Fruit fly (Drosophila melanogaster) whole organism, embryonic: ENCODE results near the gene Rbm13.

ENCODE experiments used
- B-H2 ChIP-seq: fragments of 200-800 bp; sonication (Bioruptor generic); optimal IDR thresholded peaks from 2 replicates; lab custom pipeline; 2018; ENCODE audit warnings: missing biosample characterization, mild to moderate bottlenecking, missing genetic modification characterization
- Bteb2 ChIP-seq: fragments of 200-800 bp; sonication (Bioruptor generic); optimal IDR thresholded peaks from 2 replicates; lab custom pipeline; 2016; ENCODE audit warnings: missing biosample characterization, missing genetic modification characterization
- CG10209 ChIP-seq: fragments of 200-800 bp; sonication (Bioruptor generic); optimal IDR thresholded peaks from 3 replicates; lab custom pipeline; 2017; ENCODE audit warnings: missing biosample characterization, mild to moderate bottlenecking, missing genetic modification characterization, missing genetic modification reagents
- CG1024 ChIP-seq: fragments of 200-800 bp; sonication (Bioruptor generic); IDR thresholded peaks from 2 replicates; pipeline ENCODE4 v1.3.6; 2022; ENCODE audit warnings: missing biosample characterization, missing genetic modification characterization
- CG10267 ChIP-seq: fragments of 200-800 bp; sonication (Bioruptor generic); optimal IDR thresholded peaks from 2 replicates; lab custom pipeline; 2018; ENCODE audit warnings: missing biosample characterization, mild to moderate bottlenecking, missing genetic modification characterization, moderate library complexity
- CG10654 ChIP-seq: fragments of 200-800 bp; sonication (Bioruptor generic); optimal IDR thresholded peaks from 2 replicates; lab custom pipeline; 2016; ENCODE audit warnings: missing biosample characterization, missing genetic modification characterization
- CG11085 ChIP-seq: fragments of 200-800 bp; sonication (Bioruptor generic); IDR thresholded peaks from 2 replicates; pipeline ENCODE4 v1.3.6; 2022; ENCODE audit warnings: missing biosample characterization, missing genetic modification characterization
- CG11456 ChIP-seq: fragments of 200-800 bp; sonication (Bioruptor generic); IDR thresholded peaks from 3 replicates; pipeline ENCODE4 v1.3.6; 2022; ENCODE audit warnings: missing biosample characterization, missing genetic modification characterization
- CG11560 ChIP-seq: fragments of 200-800 bp; sonication (Bioruptor generic); IDR thresholded peaks from 3 replicates; pipeline ENCODE4 v1.3.6; 2022; ENCODE audit warnings: missing biosample characterization, missing genetic modification characterization
- CG12659 ChIP-seq: fragments of 200-800 bp; sonication (Bioruptor generic); optimal IDR thresholded peaks from 3 replicates; lab custom pipeline; 2017; ENCODE audit warnings: mild to moderate bottlenecking, missing biosample characterization, missing genetic modification reagents, missing genetic modification characterization
- CG12769 ChIP-seq: fragments of 200-800 bp; sonication (Bioruptor generic); optimal IDR thresholded peaks from 2 replicates; lab custom pipeline; 2019; ENCODE audit warnings: missing biosample characterization, mild to moderate bottlenecking, missing genetic modification characterization, moderate library complexity
- CG13424 ChIP-seq: fragments of 200-800 bp; sonication (Bioruptor generic); optimal IDR thresholded peaks from 2 replicates; lab custom pipeline; 2019; ENCODE audit warnings: missing biosample characterization, mild to moderate bottlenecking, missing genetic modification characterization, moderate library complexity
- CG13775 ChIP-seq: fragments of 200-800 bp; sonication (Bioruptor generic); optimal IDR thresholded peaks from 3 replicates; lab custom pipeline; 2017; ENCODE audit warnings: missing biosample characterization, mild to moderate bottlenecking, missing genetic modification characterization
- CG15011 ChIP-seq: fragments of 200-800 bp; sonication (Bioruptor generic); optimal IDR thresholded peaks from 3 replicates; lab custom pipeline; 2018; ENCODE audit warnings: missing biosample characterization, mild to moderate bottlenecking, missing genetic modification characterization
- CG15514 ChIP-seq: fragments of 200-800 bp; sonication (Bioruptor generic); optimal IDR thresholded peaks from 3 replicates; lab custom pipeline; 2017; ENCODE audit warnings: missing biosample characterization, missing genetic modification characterization, mild to moderate bottlenecking, moderate library complexity, missing genetic modification reagents
- CG1602 ChIP-seq: fragments of 200-800 bp; sonication (Bioruptor generic); optimal IDR thresholded peaks from 3 replicates; lab custom pipeline; 2016; ENCODE audit warnings: missing biosample characterization, missing genetic modification characterization
- CG17186 ChIP-seq: fragments of 200-800 bp; sonication (Bioruptor generic); optimal IDR thresholded peaks from 3 replicates; lab custom pipeline; 2017; ENCODE audit warnings: missing biosample characterization, missing genetic modification reagents, missing genetic modification characterization
- CG30403 ChIP-seq: fragments of 200-800 bp; sonication (Bioruptor generic); optimal IDR thresholded peaks from 3 replicates; lab custom pipeline; 2016; ENCODE audit warnings: missing biosample characterization, missing genetic modification characterization
- CG3065 ChIP-seq: fragments of 200-800 bp; sonication (Bioruptor generic); optimal IDR thresholded peaks from 2 replicates; lab custom pipeline; 2016; ENCODE audit warnings: missing biosample characterization, missing genetic modification characterization
- CG32532 ChIP-seq: fragments of 200-800 bp; sonication (Bioruptor generic); IDR thresholded peaks from 2 replicates; pipeline ENCODE4 v1.3.6; 2022; ENCODE audit warnings: missing biosample characterization, missing genetic modification characterization
- CG3995 ChIP-seq: fragments of 200-800 bp; sonication (Bioruptor generic); optimal IDR thresholded peaks from 3 replicates; lab custom pipeline; 2016; ENCODE audit warnings: missing biosample characterization, missing genetic modification characterization
- CG4730 ChIP-seq: fragments of 200-800 bp; sonication (Bioruptor generic); IDR thresholded peaks from 2 replicates; pipeline ENCODE4 v1.3.6; 2022; ENCODE audit warnings: missing biosample characterization, missing genetic modification characterization
- CG4820 ChIP-seq: fragments of 200-800 bp; sonication (Bioruptor generic); optimal IDR thresholded peaks from 3 replicates; lab custom pipeline; 2016; ENCODE audit warnings: missing biosample characterization, missing genetic modification characterization
- CG4854 ChIP-seq: fragments of 200-800 bp; sonication (Bioruptor generic); optimal IDR thresholded peaks from 2 replicates; lab custom pipeline; 2016; ENCODE audit warnings: missing biosample characterization, missing genetic modification characterization, inconsistent platforms
- CG5180 ChIP-seq: fragments of 200-800 bp; sonication (Bioruptor generic); optimal IDR thresholded peaks from 3 replicates; lab custom pipeline; 2017; ENCODE audit warnings: missing biosample characterization, missing genetic modification characterization, mild to moderate bottlenecking, moderate library complexity, missing genetic modification reagents
- CG6689 ChIP-seq: fragments of 200-800 bp; sonication (Bioruptor generic); IDR thresholded peaks from 2 replicates; pipeline ENCODE4 v1.3.6; 2022; ENCODE audit warnings: missing biosample characterization, missing genetic modification characterization
- CG8281 ChIP-seq: fragments of 200-800 bp; sonication (Bioruptor generic); optimal IDR thresholded peaks from 2 replicates; lab custom pipeline; 2018; ENCODE audit warnings: missing biosample characterization, mild to moderate bottlenecking, missing genetic modification characterization, moderate library complexity
- CG8924 ChIP-seq: fragments of 200-800 bp; optimal IDR thresholded peaks from 3 replicates; lab custom pipeline; 2019; ENCODE audit warnings: missing biosample characterization, mild to moderate bottlenecking, missing genetic modification characterization, moderate library complexity
- CG9932 ChIP-seq: fragments of 200-800 bp; sonication (Bioruptor generic); IDR thresholded peaks from 2 replicates; pipeline ENCODE4 v1.3.6; 2022; ENCODE audit warnings: missing biosample characterization, missing genetic modification characterization
- CkIIα-i1 ChIP-seq: fragments of 200-800 bp; sonication (Bioruptor generic); IDR thresholded peaks from 2 replicates; pipeline ENCODE4 v1.3.6; 2022; ENCODE audit warnings: missing biosample characterization, missing genetic modification characterization
- Deaf1 ChIP-seq: fragments of 200-800 bp; optimal IDR thresholded peaks from 3 replicates; lab custom pipeline; 2019; ENCODE audit warnings: missing biosample characterization, mild to moderate bottlenecking, missing genetic modification characterization, moderate library complexity
- Dip2 ChIP-seq: fragments of 200-800 bp; sonication (Bioruptor generic); IDR thresholded peaks from 2 replicates; pipeline ENCODE4 v1.3.6; 2022; ENCODE audit warnings: missing biosample characterization, missing genetic modification characterization
- Doc3 ChIP-seq: fragments of 200-800 bp; sonication (Bioruptor generic); IDR thresholded peaks from 3 replicates; pipeline ENCODE4 v1.3.6; 2022; ENCODE audit warnings: missing biosample characterization, missing genetic modification characterization; ENCODE audit not compliant: partially characterized antibody
- Gug ChIP-seq: fragments of 200-800 bp; sonication (Bioruptor generic); IDR thresholded peaks from 4 replicates; pipeline ENCODE4 v1.3.6; 2022; ENCODE audit warnings: missing biosample characterization, missing genetic modification characterization
- Ptx1 ChIP-seq: fragments of 200-800 bp; sonication (Bioruptor generic); IDR thresholded peaks from 2 replicates; pipeline ENCODE4 v1.3.6; 2022; ENCODE audit warnings: missing biosample characterization, missing genetic modification characterization
- Sox102F ChIP-seq: fragments of 200-800 bp; sonication (Bioruptor generic); optimal IDR thresholded peaks from 2 replicates; lab custom pipeline; 2018; ENCODE audit warnings: missing biosample characterization, mild to moderate bottlenecking, missing genetic modification characterization, moderate library complexity
- Taf1 ChIP-seq: fragments of 200-800 bp; sonication (Bioruptor generic); IDR thresholded peaks from 2 replicates; pipeline ENCODE4 v1.3.6; 2022; ENCODE audit warnings: missing biosample characterization, missing genetic modification characterization
- crc ChIP-seq: fragments of 200-800 bp; sonication (Bioruptor generic); optimal IDR thresholded peaks from 2 replicates; lab custom pipeline; 2016; ENCODE audit warnings: missing biosample characterization, missing genetic modification characterization
- dan ChIP-seq: fragments of 200-800 bp; sonication (Bioruptor generic); IDR thresholded peaks from 2 replicates; pipeline ENCODE4 v1.3.6; 2022; ENCODE audit warnings: missing biosample characterization, missing genetic modification characterization
- dati ChIP-seq: fragments of 200-800 bp; sonication (Bioruptor generic); IDR thresholded peaks from 2 replicates; pipeline ENCODE4 v1.3.6; 2022; ENCODE audit warnings: missing biosample characterization, missing genetic modification characterization
- gem ChIP-seq: fragments of 200-800 bp; sonication (Bioruptor generic); optimal IDR thresholded peaks from 2 replicates; lab custom pipeline; 2019; ENCODE audit warnings: missing biosample characterization, mild to moderate bottlenecking, missing genetic modification characterization, moderate library complexity
- ind ChIP-seq: fragments of 200-800 bp; sonication (Bioruptor generic); optimal IDR thresholded peaks from 3 replicates; lab custom pipeline; 2016; ENCODE audit warnings: missing biosample characterization, missing genetic modification characterization
- inv ChIP-seq: fragments of 200-800 bp; sonication (Bioruptor generic); IDR thresholded peaks from 2 replicates; pipeline ENCODE4 v1.3.6; 2022; ENCODE audit warnings: missing biosample characterization, missing genetic modification characterization; ENCODE audit not compliant: partially characterized antibody
- luna ChIP-seq: fragments of 200-800 bp; sonication (Bioruptor generic); optimal IDR thresholded peaks from 2 replicates; lab custom pipeline; 2016; ENCODE audit warnings: missing biosample characterization, missing genetic modification characterization
- nerfin-1 ChIP-seq: fragments of 200-800 bp; sonication (Bioruptor generic); optimal IDR thresholded peaks from 3 replicates; lab custom pipeline; 2019; ENCODE audit warnings: missing biosample characterization, mild to moderate bottlenecking, missing genetic modification characterization, moderate library complexity
- nerfin-2 ChIP-seq: fragments of 200-800 bp; sonication (Bioruptor generic); IDR thresholded peaks from 2 replicates; pipeline ENCODE4 v1.3.6; 2022; ENCODE audit warnings: missing biosample characterization, missing genetic modification characterization; ENCODE audit not compliant: partially characterized antibody
- repo ChIP-seq: fragments of 200-800 bp; sonication (Bioruptor generic); optimal IDR thresholded peaks from 2 replicates; lab custom pipeline; 2016; ENCODE audit warnings: missing biosample characterization, missing genetic modification characterization
- tin ChIP-seq: fragments of 200-800 bp; sonication (Bioruptor generic); optimal IDR thresholded peaks from 3 replicates; lab custom pipeline; 2016; ENCODE audit warnings: missing biosample characterization, missing genetic modification characterization
- usp ChIP-seq: fragments of >200 bp; optimal IDR thresholded peaks from 2 replicates; lab custom pipeline; 2017; ENCODE audit warnings: missing biosample characterization, missing genetic modification characterization

The Rbm13 gene

dm6 chrX:8891565-8892276 is 9.8 kb upstream of the Rbm13 start (continued):
- 0 out of 2 replicates have a peak, but pooled peaks have one; percentile 43 for TF ChIP-seq CG11085 (GFP tag; lab: Robert Waterston, UW)
- TF ChIP-seq gem (tag; lab: Kevin White, UChicago) = peak; percentile 89
- no peak for TF ChIP-seq dan (GFP tag; lab: Robert Waterston, UW)
- TF ChIP-seq CG13775 (GFP tag; lab: Kevin White, UChicago) = peak; percentile 50
- peak; percentile 41; the same call in 1 of the 2 replicates for TF ChIP-seq CG9932 (GFP tag; lab: Robert Waterston, UW)
- TF ChIP-seq CG17186 (GFP tag; lab: Kevin White, UChicago) = peak; percentile 8
- TF ChIP-seq B-H2 (GFP tag; lab: Kevin White, UChicago) = no peak
- TF ChIP-seq CkIIα-i1 (GFP tag; lab: Robert Waterston, UW) = no peak
- peak; percentile 67 for TF ChIP-seq CG13424 (tag; lab: Kevin White, UChicago)
- peak; percentile 22 for TF ChIP-seq CG15011
- TF ChIP-seq Bteb2 = peak; percentile 6
- peak; percentile 77 for TF ChIP-seq CG30403
- TF ChIP-seq CG15514 (GFP tag; lab: Kevin White, UChicago) = peak; percentile 23
- no peak for TF ChIP-seq Doc3 (GFP tag; lab: Robert Waterston, UW)
- no peak for TF ChIP-seq Dip2 (GFP tag; lab: Robert Waterston, UW)
- no peak for TF ChIP-seq nerfin-2 (GFP tag; lab: Robert Waterston, UW)
- no peak for TF ChIP-seq crc (GFP tag; lab: Kevin White, UChicago)
- peak; percentile 70 for TF ChIP-seq CG32532 (GFP tag; lab: Robert Waterston, UW)
- no peak for TF ChIP-seq luna
- TF ChIP-seq tin (GFP tag; lab: Kevin White, UChicago) = peak; percentile 53
- peak; percentile 87 for TF ChIP-seq Sox102F (GFP tag; lab: Kevin White, UChicago)
- peak; percentile 63 for TF ChIP-seq CG4854 (GFP tag; lab: Kevin White, UChicago)
- TF ChIP-seq CG3995 (GFP tag; lab: Kevin White, UChicago) = no peak
- no peak for TF ChIP-seq usp
- peak; percentile 47 for TF ChIP-seq CG12769 (tag; lab: Kevin White, UChicago)
- no peak for TF ChIP-seq repo (GFP tag; lab: Kevin White, UChicago)
- TF ChIP-seq CG4730 (GFP tag; lab: Robert Waterston, UW) = peak; percentile 73
- 0 out of 2 replicates have a peak, but pooled peaks have one; percentile 37 for TF ChIP-seq CG1024
- TF ChIP-seq nerfin-1 = peak; percentile 40
- no peak for TF ChIP-seq inv (GFP tag; lab: Robert Waterston, UW)
- TF ChIP-seq CG10209 = peak; percentile 57
- TF ChIP-seq CG11456 = peak; percentile 72; the same call in 2 of the 3 replicates
- TF ChIP-seq CG8924 = peak; percentile 73
- peak; percentile 69 for TF ChIP-seq CG6689
- peak; percentile 81 for TF ChIP-seq Ptx1
- TF ChIP-seq Taf1 = no peak
- TF ChIP-seq CG3065 = no peak
- peak; percentile 43 for TF ChIP-seq CG8281
- TF ChIP-seq CG5180 (GFP tag; lab: Kevin White, UChicago) = peak; percentile 46
- peak; percentile 52 for TF ChIP-seq CG10654 (GFP tag; lab: Kevin White, UChicago)
- peak; percentile 31 for TF ChIP-seq Deaf1 (tag; lab: Kevin White, UChicago)
- TF ChIP-seq CG12659 (GFP tag; lab: Kevin White, UChicago) = peak; percentile 63
- TF ChIP-seq CG4820 (GFP tag; lab: Kevin White, UChicago) = peak; percentile 57
- TF ChIP-seq CG10267 (tag; lab: Kevin White, UChicago) = peak; percentile 57
- peak; percentile 38 for TF ChIP-seq CG1602 (GFP tag; lab: Kevin White, UChicago)
- no peak for TF ChIP-seq dati (GFP tag; lab: Robert Waterston, UW)
- TF ChIP-seq Gug = peak; percentile 52; the same call in 3 of the 4 replicates
- TF ChIP-seq CG11560 (tag; lab: Robert Waterston, UW) = no peak
- TF ChIP-seq ind (GFP tag; lab: Kevin White, UChicago) = peak; percentile 70
